Fruit fly (Drosophila melanogaster): ENCODE data around the gene Deaf1.

Deaf1 gene

dm6 chr3L:19834143-19834794 is 16.3 kb downstream of the Deaf1 start, which contains the start of the genes trc and CG32221:
trc (minus strand) TSS chr3L:19834304.
CG32221 (plus strand) TSS chr3L:19834670.
- TF ChIP-seq nom (GFP tag; optimal IDR thresholded peaks at IDR 0.05): peak; percentile 54
- no peak for TF ChIP-seq Atf-2 (GFP tag; optimal IDR thresholded peaks at IDR 0.05)
- 0 out of 2 replicates have a peak, but pooled peaks have one; percentile 29 for TF ChIP-seq gt (GFP tag; IDR thresholded peaks at IDR 0.05)
- peak; percentile 53 for TF ChIP-seq stwl (tag; optimal IDR thresholded peaks at IDR 0.05)
- no peak for TF ChIP-seq wdn (GFP tag; IDR thresholded peaks at IDR 0.05)
- TF ChIP-seq disco-r (GFP tag; optimal IDR thresholded peaks at IDR 0.05): no peak
- no peak for TF ChIP-seq CG8281 (tag; optimal IDR thresholded peaks at IDR 0.05)
- TF ChIP-seq NfI (GFP tag; optimal IDR thresholded peaks at IDR 0.05): peak; percentile 84
- peak; percentile 71 for TF ChIP-seq onecut (GFP tag; IDR thresholded peaks at IDR 0.05)
- no peak for TF ChIP-seq z (GFP tag; IDR thresholded peaks at IDR 0.05)
- no peak for TF ChIP-seq fd102C (GFP tag; optimal IDR thresholded peaks at IDR 0.05)
- no peak for TF ChIP-seq CG12744 (GFP tag; optimal IDR thresholded peaks at IDR 0.05)
- no peak for TF ChIP-seq CG13296 (GFP tag; optimal IDR thresholded peaks at IDR 0.05)
- no peak for TF ChIP-seq Hey (tag; optimal IDR thresholded peaks at IDR 0.05)
- TF ChIP-seq Dip3 (GFP tag; optimal IDR thresholded peaks at IDR 0.05): no peak
- no peak for TF ChIP-seq CG17568 (GFP tag; optimal IDR thresholded peaks at IDR 0.05)
- TF ChIP-seq D (optimal IDR thresholded peaks at IDR 0.05): no peak
- TF ChIP-seq D (GFP tag; optimal IDR thresholded peaks at IDR 0.05): no peak
- TF ChIP-seq CG3065 (GFP tag; optimal IDR thresholded peaks at IDR 0.05): no peak
- no peak for TF ChIP-seq CG32772 (GFP tag; IDR thresholded peaks at IDR 0.05)
- TF ChIP-seq CG12104 (GFP tag; optimal IDR thresholded peaks at IDR 0.05): peak; percentile 50
- TF ChIP-seq Nf-YA (GFP tag; IDR thresholded peaks at IDR 0.05): no peak
- no peak for TF ChIP-seq CG10147 (GFP tag; optimal IDR thresholded peaks at IDR 0.05)
- TF ChIP-seq CG15011 (GFP tag; optimal IDR thresholded peaks at IDR 0.05): no peak
- TF ChIP-seq fu2 (GFP tag; optimal IDR thresholded peaks at IDR 0.05): no peak
- TF ChIP-seq CG5245 (GFP tag; optimal IDR thresholded peaks at IDR 0.05): peak; percentile 31
- TF ChIP-seq bbx (GFP tag; IDR thresholded peaks at IDR 0.05; ENCODE audit: partially characterized antibody): peak; percentile 81
- TF ChIP-seq CG9609 (GFP tag; optimal IDR thresholded peaks at IDR 0.05): peak; percentile 9
- TF ChIP-seq sisA (GFP tag; IDR thresholded peaks at IDR 0.05): peak; percentile 19; the same call in 1 of the 2 replicates
- no peak for TF ChIP-seq CG2199 (GFP tag; IDR thresholded peaks at IDR 0.05)
- peak; percentile 34 for TF ChIP-seq zfh2 (GFP tag; optimal IDR thresholded peaks at IDR 0.05)
- TF ChIP-seq luna (GFP tag; optimal IDR thresholded peaks at IDR 0.05): no peak
- peak; percentile 58 for TF ChIP-seq MTF-1 (GFP tag; optimal IDR thresholded peaks at IDR 0.05; ENCODE audit: borderline replicate concordance)
- no peak for TF ChIP-seq BtbVII (GFP tag; optimal IDR thresholded peaks at IDR 0.05)
- peak; percentile 39; the same call in 1 of the 3 replicates for TF ChIP-seq mld (GFP tag; IDR thresholded peaks at IDR 0.05; ENCODE audit: partially characterized antibody)
- TF ChIP-seq kay (GFP tag; optimal IDR thresholded peaks at IDR 0.05): no peak
- TF ChIP-seq vfl (GFP tag; optimal IDR thresholded peaks at IDR 0.05): no peak
- TF ChIP-seq bsh (GFP tag; optimal IDR thresholded peaks at IDR 0.05): no peak
- peak; percentile 88 for TF ChIP-seq pzg (GFP tag; optimal IDR thresholded peaks at IDR 0.05)
- TF ChIP-seq sr (GFP tag; IDR thresholded peaks at IDR 0.05): peak; percentile 54; the same call in 1 of the 3 replicates
- no peak for TF ChIP-seq esg (GFP tag; conservative IDR thresholded peaks at IDR 0.05)
- no peak for TF ChIP-seq gem (tag; optimal IDR thresholded peaks at IDR 0.05)
- peak; percentile 4 for TF ChIP-seq CG9437 (GFP tag; optimal IDR thresholded peaks at IDR 0.05)
- peak; percentile 33 for TF ChIP-seq CG17359 (tag; optimal IDR thresholded peaks at IDR 0.05)
- TF ChIP-seq CG43689 (GFP tag; IDR thresholded peaks at IDR 0.05): no peak
- TF ChIP-seq CG1832 (GFP tag; optimal IDR thresholded peaks at IDR 0.05): no peak
- TF ChIP-seq unc-4 (GFP tag; IDR thresholded peaks at IDR 0.05; ENCODE audit: partially characterized antibody): peak; percentile 57; the same call in 1 of the 2 replicates
- peak; percentile 53 for TF ChIP-seq CG34376 (GFP tag; optimal IDR thresholded peaks at IDR 0.05)
- no peak for TF ChIP-seq hth (optimal IDR thresholded peaks at IDR 0.05)
- peak; percentile 36 for TF ChIP-seq CG17802 (tag; optimal IDR thresholded peaks at IDR 0.05)

All from whole organism, embryonic.